Worm (Caenorhabditis elegans): Measurements from ENCODE around the gene rsp-5.

Gene rsp-5

DNA sequence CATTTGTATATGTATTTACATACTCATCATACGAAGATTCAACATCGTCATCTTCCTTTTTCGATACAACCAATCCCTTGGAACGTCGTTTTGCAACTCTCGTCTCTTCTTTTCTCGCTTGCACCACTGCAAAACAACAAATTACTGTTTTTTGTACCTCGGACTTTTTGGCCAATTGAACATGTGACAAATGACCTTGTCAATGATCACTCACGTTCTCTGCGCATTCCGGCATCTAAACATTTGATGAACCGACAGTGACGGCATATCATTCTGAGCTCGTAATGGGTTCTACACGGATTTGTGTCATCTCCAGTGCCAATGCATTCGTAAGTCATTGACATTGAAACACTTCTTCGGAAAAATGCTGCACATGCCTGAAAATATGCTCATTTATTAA lies 41.8 kb upstream of the rsp-5 start:
- TF ChIP-seq elt-3 (tag; optimal IDR thresholded peaks at IDR 0.05), result peak in 2 of 6 experiments; percentile 43 to 75
- peak in 1 of 2 experiments; percentile 58 for TF ChIP-seq mdl-1 (tag; optimal IDR thresholded peaks at IDR 0.05)
- peak; percentile 28 for TF ChIP-seq nhr-20 (tag; optimal IDR thresholded peaks at IDR 0.05)
- TF ChIP-seq tbx-2 (tag; optimal IDR thresholded peaks at IDR 0.05), result peak; percentile 3
- peak in 1 of 2 experiments; percentile 33 for TF ChIP-seq lin-35 (GFP tag; optimal IDR thresholded peaks at IDR 0.05)
- peak; percentile 1 for TF ChIP-seq nhr-71 (tag; optimal IDR thresholded peaks at IDR 0.05)
- TF ChIP-seq lsy-2 (tag; optimal IDR thresholded peaks at IDR 0.05), result peak in 1 of 2 experiments; percentile 2
- no peak for TF ChIP-seq zip-4 (GFP tag; optimal IDR thresholded peaks at IDR 0.05)
- peak; percentile 7 for TF ChIP-seq snu-23 (GFP tag; optimal IDR thresholded peaks at IDR 0.05)
- TF ChIP-seq blmp-1 (tag; optimal IDR thresholded peaks at IDR 0.05), result peak; percentile 54
- TF ChIP-seq nhr-19 (GFP tag; conservative IDR thresholded peaks at IDR 0.05), result 0 out of 2 replicates have a peak, but pooled peaks have one; percentile 7
- peak; percentile 38 for TF ChIP-seq lin-14 (GFP tag; optimal IDR thresholded peaks at IDR 0.05)
- TF ChIP-seq nhr-85 (tag), result no peak
- no peak for TF ChIP-seq C04F5.9 (tag; optimal IDR thresholded peaks at IDR 0.05)
- TF ChIP-seq hlh-4 (tag; optimal IDR thresholded peaks at IDR 0.05), result no peak
- no peak for TF ChIP-seq ceh-8 (GFP tag; optimal IDR thresholded peaks at IDR 0.05)
- TF ChIP-seq grh-1 (GFP tag; IDR thresholded peaks at IDR 0.05), result 0 out of 2 replicates have a peak, but pooled peaks have one; percentile 6

DNA sequence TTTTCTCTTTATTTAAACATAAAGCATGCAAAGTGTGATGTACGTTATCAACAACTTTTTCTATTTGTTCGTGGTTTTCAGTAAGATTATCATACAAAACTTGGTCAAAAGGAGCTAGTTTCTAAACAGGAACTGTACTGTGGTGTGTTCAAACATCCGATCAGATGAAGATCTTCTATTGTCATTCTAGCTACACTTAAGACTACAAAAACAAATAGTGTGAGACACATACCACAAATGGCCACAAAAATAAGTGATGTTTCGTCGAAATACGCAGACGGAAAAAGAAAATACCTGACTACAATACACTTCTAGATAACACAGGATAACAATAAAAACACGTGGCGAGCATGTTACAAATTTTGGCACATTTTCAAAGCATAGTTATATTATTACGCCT lies 41.3 kb upstream of the rsp-5 start:
- TF ChIP-seq lsy-2 (tag; optimal IDR thresholded peaks at IDR 0.05), result no peak
- no peak for TF ChIP-seq efl-1 (optimal IDR thresholded peaks at IDR 0.05)
- TF ChIP-seq efl-1 (GFP tag; optimal IDR thresholded peaks at IDR 0.05 in 1 of 2), result peak in 1 of 2 experiments; percentile 83
- TF ChIP-seq nhr-20 (tag; optimal IDR thresholded peaks at IDR 0.05), result peak; percentile 75
- peak; percentile 45 for TF ChIP-seq elt-2 (tag; optimal IDR thresholded peaks at IDR 0.05)
- peak in 1 of 2 experiments; percentile 27 for TF ChIP-seq lin-35 (GFP tag; optimal IDR thresholded peaks at IDR 0.05)
- TF ChIP-seq snu-23 (GFP tag; optimal IDR thresholded peaks at IDR 0.05), result peak; percentile 17
- TF ChIP-seq lin-14 (GFP tag; optimal IDR thresholded peaks at IDR 0.05), result peak; percentile 48
- TF ChIP-seq skn-1 (tag; optimal IDR thresholded peaks at IDR 0.05), result no peak
- TF ChIP-seq hpl-2 (GFP tag; optimal IDR thresholded peaks at IDR 0.05), result no peak
- TF ChIP-seq nhr-71 (tag; optimal IDR thresholded peaks at IDR 0.05), result peak; percentile 20
- peak; percentile 65 for TF ChIP-seq nhr-85 (tag)

DNA sequence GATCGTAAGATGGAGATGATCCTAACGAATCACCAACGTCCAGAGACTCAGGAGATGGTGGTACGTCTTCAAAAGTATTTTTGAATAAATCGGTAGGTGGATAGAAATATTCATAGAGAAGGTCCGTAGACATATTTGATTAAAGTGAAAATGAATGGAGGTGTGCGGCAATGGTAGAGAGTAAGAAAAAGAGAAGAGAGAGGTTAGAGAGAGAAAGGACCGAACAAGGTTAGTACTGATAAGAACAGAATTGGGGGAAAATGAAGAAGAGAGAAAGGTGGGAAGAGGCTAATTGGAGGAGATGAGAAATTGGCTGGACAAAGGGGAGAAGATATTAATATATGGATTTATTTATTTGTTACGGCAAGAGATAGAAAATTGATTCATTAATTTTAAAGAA lies 40.3 kb upstream of the rsp-5 start, which contains the start of gene nhr-22:
Gene nhr-22, minus strand, starts transcription at position 137 of the 400 bp plus-strand sequence.
- TF ChIP-seq snu-23 (GFP tag; optimal IDR thresholded peaks at IDR 0.05) (no peak), sox-4 (tag; optimal IDR thresholded peaks at IDR 0.05) (no peak), lir-3 (tag; optimal IDR thresholded peaks at IDR 0.05; ENCODE audit: poor library complexity) (no peak), lin-35 (GFP tag; optimal IDR thresholded peaks at IDR 0.05) (no peak), pqm-1 (tag; optimal IDR thresholded peaks at IDR 0.05) (no peak), elt-3 (tag; optimal IDR thresholded peaks at IDR 0.05) (peak in 1 of 6 experiments; percentile 12), C04F5.9 (tag; optimal IDR thresholded peaks at IDR 0.05) (no peak), nhr-85 (tag) (peak; percentile 16), blmp-1 (tag; optimal IDR thresholded peaks at IDR 0.05) (peak; percentile 78), nhr-90 (tag; optimal IDR thresholded peaks at IDR 0.05; ENCODE audit: poor library complexity) (no peak), lin-14 (GFP tag; optimal IDR thresholded peaks at IDR 0.05) (peak; percentile 29)

DNA sequence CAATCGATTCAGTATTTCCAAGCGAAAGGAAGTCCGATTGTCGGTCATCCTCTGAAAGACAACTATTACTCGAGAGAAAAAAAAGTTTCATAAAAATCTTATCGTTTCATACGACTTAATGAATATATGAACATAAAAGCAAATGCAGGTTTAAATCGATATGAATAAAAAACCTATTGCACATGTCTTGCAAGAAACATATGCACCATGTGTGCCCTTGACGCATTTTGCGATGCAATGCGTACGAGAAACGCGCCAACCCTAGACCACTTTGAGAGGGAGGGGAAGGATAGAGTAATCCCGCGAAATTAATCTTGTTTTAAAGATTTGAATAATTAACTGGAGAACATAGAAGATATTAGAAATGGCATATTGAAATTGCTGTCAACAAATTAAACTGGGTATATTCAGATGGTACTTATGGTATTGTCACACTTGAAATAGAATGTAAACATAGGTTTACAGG lies 36.6 kb upstream of the rsp-5 start, which contains the start of gene atg-16.2:
Gene atg-16.2, minus strand, starts transcription at position 51 of the 466 bp plus-strand sequence.
- TF ChIP-seq snpc-4 (tag; optimal IDR thresholded peaks at IDR 0.05) (peak; percentile 22), nhr-19 (GFP tag; conservative IDR thresholded peaks at IDR 0.05) (peak; percentile 35; the same call in 1 of the 2 replicates), blmp-1 (tag; optimal IDR thresholded peaks at IDR 0.05) (peak; percentile 70), mep-1 (tag; optimal IDR thresholded peaks at IDR 0.05) (peak; percentile 85), aly-2 (tag; optimal IDR thresholded peaks at IDR 0.05) (no peak), ztf-11 (tag; optimal IDR thresholded peaks at IDR 0.05) (peak in 1 of 2 experiments; percentile 23), ceh-82 (tag; optimal IDR thresholded peaks at IDR 0.05) (peak in 1 of 3 experiments; percentile 25), unc-86 (tag; optimal IDR thresholded peaks at IDR 0.05) (no peak), mab-9 (GFP tag; IDR thresholded peaks at IDR 0.05) (no peak), mdl-1 (tag; optimal IDR thresholded peaks at IDR 0.05) (peak in 1 of 2 experiments; percentile 71), efl-1 (optimal IDR thresholded peaks at IDR 0.05) (peak; percentile 62 to 66), efl-1 (GFP tag; optimal IDR thresholded peaks at IDR 0.05 in 1 of 2) (peak; percentile 65 to 94), F16B12.6 (tag; optimal IDR thresholded peaks at IDR 0.05) (peak; percentile 41), nhr-85 (tag) (peak; percentile 53), lin-35 (GFP tag; optimal IDR thresholded peaks at IDR 0.05) (peak; percentile 60 to 77), ces-1 (GFP tag; optimal IDR thresholded peaks at IDR 0.05) (no peak), lin-13 (GFP tag; optimal IDR thresholded peaks at IDR 0.05) (peak; percentile 44), nhr-28 (tag; optimal IDR thresholded peaks at IDR 0.05) (no peak), fos-1 (tag; optimal IDR thresholded peaks at IDR 0.05) (no peak), C16A3.4 (tag; optimal IDR thresholded peaks at IDR 0.05) (peak; percentile 72), isw-1 (GFP tag; IDR thresholded peaks at IDR 0.05) (no peak), lin-39 (tag; optimal IDR thresholded peaks at IDR 0.05) (no peak), ets-5 (GFP tag; IDR thresholded peaks at IDR 0.05) (no peak), fkh-10 (GFP tag; optimal IDR thresholded peaks at IDR 0.05) (no peak), ztf-4 (tag; optimal IDR thresholded peaks at IDR 0.05) (peak; percentile 19), nhr-71 (tag; optimal IDR thresholded peaks at IDR 0.05) (peak; percentile 59)
